Worm (Caenorhabditis elegans) whole organism, early embryonic: Measurements from ENCODE around the gene ZK930.2.

Experiments used
- B0310.2 ChIP-seq: sonication (generic microtip); optimal IDR thresholded peaks from 2 replicates; lab custom pipeline; 2016; ENCODE audit warnings: mild to moderate bottlenecking, missing genetic modification characterization, missing compliant biosample characterization
- aly-1 ChIP-seq: sonication (generic microtip); optimal IDR thresholded peaks from 2 replicates; lab custom pipeline; 2016; ENCODE audit warnings: missing genetic modification characterization, missing compliant biosample characterization
- ama-1 ChIP-seq: fragments of 150-350 bp; optimal IDR thresholded peaks from 2 replicates; lab custom pipeline; 2014
- ceh-36 ChIP-seq: sonication (generic microtip); optimal IDR thresholded peaks from 2 replicates; lab custom pipeline; 2016; ENCODE audit warnings: missing genetic modification characterization, inconsistent platforms, missing compliant biosample characterization
- flt-1 ChIP-seq: fragments of 200-800 bp; sonication (Bioruptor generic); IDR thresholded peaks from 2 replicates; pipeline ENCODE4 v1.3.6; 2022; ENCODE audit warnings: missing genetic modification characterization, missing compliant biosample characterization

DNA sequence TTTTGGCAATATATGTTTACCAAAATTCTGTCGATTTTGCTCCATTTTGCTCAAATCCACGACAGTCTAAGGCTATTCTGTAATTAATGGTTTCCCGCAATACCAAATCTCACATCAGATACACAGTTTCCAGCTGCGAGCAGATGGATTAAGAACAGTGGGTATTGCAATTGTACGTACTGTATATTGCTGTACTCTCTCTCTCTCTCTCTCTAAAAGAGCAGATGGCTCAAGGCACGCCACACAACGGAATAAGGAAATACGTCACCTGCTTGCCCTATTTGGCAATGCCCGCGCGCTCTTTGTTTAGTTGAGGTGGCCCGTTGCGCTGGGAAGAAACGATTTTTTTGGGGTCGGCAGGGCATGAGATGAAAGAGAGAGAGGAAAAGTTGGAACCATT, 2.6 kb downstream of the ZK930.2 start:
- no peak for TF ChIP-seq ceh-36 (tag; lab: Kevin White, UChicago)
- no peak for TF ChIP-seq ama-1
- TF ChIP-seq flt-1: no peak
- TF ChIP-seq aly-1 (tag; lab: Kevin White, UChicago): no peak
- TF ChIP-seq B0310.2 (tag; lab: Kevin White, UChicago): no peak
